Worm (Caenorhabditis elegans): ENCODE measurements around the gene Y39H10B.3.

Gene Y39H10B.3

ce11 chrV:3703888-3704287 is 33.3 kb downstream of the Y39H10B.3 start (continued):
- no peak for TF ChIP-seq F10B5.3 (tag; optimal IDR thresholded peaks at IDR 0.05)
- TF ChIP-seq ama-1 (optimal IDR thresholded peaks at IDR 0.05) = no peak
- no peak for TF ChIP-seq aha-1 (tag)
- no peak for TF ChIP-seq attf-4 (tag; optimal IDR thresholded peaks at IDR 0.05)
- TF ChIP-seq hlh-11 (tag; optimal IDR thresholded peaks at IDR 0.05) = peak; percentile 79
- TF ChIP-seq unc-130 (GFP tag; optimal IDR thresholded peaks at IDR 0.05) = no peak
- TF ChIP-seq fkh-10 (GFP tag; optimal IDR thresholded peaks at IDR 0.05) = no peak

ce11 chrV:3704688-3705087 is 34.1 kb downstream of the Y39H10B.3 start, which contains the start of gene lin-40:
Gene lin-40 (plus strand): TSS chrV:3704988.
- TF ChIP-seq unc-130 (GFP tag; optimal IDR thresholded peaks at IDR 0.05) (no peak), snpc-4 (tag; optimal IDR thresholded peaks at IDR 0.05) (no peak), ztf-7 (tag; optimal IDR thresholded peaks at IDR 0.05) (no peak), daf-12 (tag; optimal IDR thresholded peaks at IDR 0.05) (no peak), aha-1 (tag) (no peak), arid-1 (GFP tag; conservative IDR thresholded peaks at IDR 0.05) (no peak), nhr-25 (tag; optimal IDR thresholded peaks at IDR 0.05; ENCODE audit: borderline replicate concordance, insufficient read depth) (no peak), F10B5.3 (tag; optimal IDR thresholded peaks at IDR 0.05) (no peak), ces-1 (GFP tag; optimal IDR thresholded peaks at IDR 0.05) (no peak), lim-7 (GFP tag; IDR thresholded peaks at IDR 0.05) (no peak)

ce11 chrV:3706167-3706566 is 35.6 kb downstream of the Y39H10B.3 start:
- TF ChIP-seq egl-27 (tag; optimal IDR thresholded peaks at IDR 0.05) (no peak), R02D3.7 (tag; optimal IDR thresholded peaks at IDR 0.05) (no peak), aha-1 (tag) (peak; percentile 70), lsy-2 (tag; optimal IDR thresholded peaks at IDR 0.05) (no peak), set-16 (GFP tag; IDR thresholded peaks at IDR 0.05) (peak; percentile 83), daf-12 (tag; optimal IDR thresholded peaks at IDR 0.05) (no peak)

ce11 chrV:3706893-3707292 is 36.3 kb downstream of the Y39H10B.3 start:
- 0 out of 2 replicates have a peak, but pooled peaks have one; percentile 15 for TF ChIP-seq D1046.2 (GFP tag; IDR thresholded peaks at IDR 0.05)
- TF ChIP-seq set-16 (GFP tag; IDR thresholded peaks at IDR 0.05) = peak; percentile 95
- 0 out of 2 replicates have a peak, but pooled peaks have one; percentile 11 for TF ChIP-seq saeg-2 (GFP tag; IDR thresholded peaks at IDR 0.05)
- TF ChIP-seq mdl-1 (tag; optimal IDR thresholded peaks at IDR 0.05) = no peak

- 0 out of 2 replicates have a peak, but pooled peaks have one; percentile 23 for TF ChIP-seq D1046.2 (GFP tag; IDR thresholded peaks at IDR 0.05)
These were observed 37.0 kb downstream of the Y39H10B.3 start for ce11 chrV:3707560-3707959.

ce11 chrV:3711544-3711943 is 40.9 kb downstream of the Y39H10B.3 start:
- TF ChIP-seq unc-62 (GFP tag; optimal IDR thresholded peaks at IDR 0.05 in 1 of 2) (peak in 1 of 2 experiments; percentile 91), unc-62 (tag; optimal IDR thresholded peaks at IDR 0.05) (no peak), Y48G9A.11 (GFP tag; IDR thresholded peaks at IDR 0.05) (no peak), lin-38 (GFP tag; IDR thresholded peaks at IDR 0.05) (0 out of 2 replicates have a peak, but pooled peaks have one; percentile 3)

- TF ChIP-seq rbr-2 (tag; optimal IDR thresholded peaks at IDR 0.05) (peak; percentile 3), unc-39 (tag; optimal IDR thresholded peaks at IDR 0.05) (no peak), pqm-1 (tag; optimal IDR thresholded peaks at IDR 0.05) (no peak), nhr-6 (tag; optimal IDR thresholded peaks at IDR 0.05) (no peak), hmg-1.1 (GFP tag; IDR thresholded peaks at IDR 0.05) (0 out of 2 replicates have a peak, but pooled peaks have one; percentile 10), madf-5 (GFP tag; IDR thresholded peaks at IDR 0.05) (no peak), daf-19 (GFP tag; conservative IDR thresholded peaks at IDR 0.05) (no peak), spr-3 (GFP tag; optimal IDR thresholded peaks at IDR 0.05) (peak; percentile 9), nhr-11 (tag; optimal IDR thresholded peaks at IDR 0.05) (no peak), ztf-11 (tag; optimal IDR thresholded peaks at IDR 0.05) (no peak), Y48G9A.11 (GFP tag; IDR thresholded peaks at IDR 0.05) (no peak), ceh-82 (tag; optimal IDR thresholded peaks at IDR 0.05) (no peak), nhr-41 (GFP tag; IDR thresholded peaks at IDR 0.05) (no peak), nhr-111 (GFP tag; optimal IDR thresholded peaks at IDR 0.05) (no peak), madf-9 (GFP tag; conservative IDR thresholded peaks at IDR 0.05) (no peak), Y75B8A.6 (GFP tag; IDR thresholded peaks at IDR 0.05) (no peak), F49E8.2 (tag; optimal IDR thresholded peaks at IDR 0.05; ENCODE audit: borderline replicate concordance) (no peak), zip-2 (tag; optimal IDR thresholded peaks at IDR 0.05) (no peak)
These were observed 41.6 kb downstream of the Y39H10B.3 start for ce11 chrV:3712192-3712591.
